Fruit fly (Drosophila melanogaster) whole organism, pupa: ENCODE results near the gene Rpn11.

Source experiments
- CG10348 ChIP-seq: fragments of 200-800 bp; sonication (Bioruptor generic); IDR thresholded peaks from 2 replicates; pipeline ENCODE4 v1.3.6; 2022; ENCODE audit warnings: missing biosample characterization, missing genetic modification characterization
- CG12605 ChIP-seq: fragments of 200-800 bp; sonication (Bioruptor generic); IDR thresholded peaks from 2 replicates; pipeline ENCODE4 v1.3.6; 2022; ENCODE audit warnings: missing biosample characterization, missing genetic modification characterization
- CG13204 ChIP-seq: fragments of 200-800 bp; sonication (Bioruptor generic); optimal IDR thresholded peaks from 2 replicates; lab custom pipeline; 2018; ENCODE audit warnings: missing biosample characterization, mild to moderate bottlenecking, missing genetic modification characterization, moderate library complexity
- CG14655 ChIP-seq: fragments of 200-800 bp; sonication (Bioruptor generic); optimal IDR thresholded peaks from 3 replicates; lab custom pipeline; 2017; ENCODE audit warnings: mild to moderate bottlenecking, missing biosample characterization, missing genetic modification reagents, missing genetic modification characterization
- CG15710 ChIP-seq: fragments of 200-800 bp; sonication (Bioruptor generic); optimal IDR thresholded peaks from 2 replicates; lab custom pipeline; 2018; ENCODE audit warnings: missing biosample characterization, mild to moderate bottlenecking, missing genetic modification characterization, moderate library complexity
- CG17806 ChIP-seq: fragments of 200-800 bp; sonication (Bioruptor generic); optimal IDR thresholded peaks from 2 replicates; lab custom pipeline; 2018; ENCODE audit warnings: missing biosample characterization, mild to moderate bottlenecking, missing genetic modification characterization, moderate library complexity
- CG32121 ChIP-seq: fragments of 200-800 bp; sonication (Bioruptor generic); IDR thresholded peaks from 2 replicates; pipeline ENCODE4 v1.3.6; 2022; ENCODE audit warnings: missing biosample characterization, missing genetic modification characterization
- CG34367 ChIP-seq: fragments of 200-800 bp; sonication (Bioruptor generic); optimal IDR thresholded peaks from 2 replicates; lab custom pipeline; 2018; ENCODE audit warnings: missing biosample characterization, mild to moderate bottlenecking, missing genetic modification characterization
- CG4496 ChIP-seq: fragments of 200-800 bp; sonication (Bioruptor generic); IDR thresholded peaks from 3 replicates; pipeline ENCODE4 v1.3.6; 2022; ENCODE audit warnings: missing biosample characterization, missing genetic modification characterization
- CG8159 ChIP-seq: fragments of 200-800 bp; sonication (Bioruptor generic); optimal IDR thresholded peaks from 3 replicates; lab custom pipeline; 2018; ENCODE audit warnings: missing biosample characterization, mild to moderate bottlenecking, missing genetic modification characterization, moderate library complexity
- CG8301 ChIP-seq: fragments of 200-800 bp; sonication (Bioruptor generic); optimal IDR thresholded peaks from 2 replicates; lab custom pipeline; 2018; ENCODE audit warnings: missing biosample characterization, mild to moderate bottlenecking, missing genetic modification characterization
- CG9948 ChIP-seq: fragments of 200-800 bp; sonication (Bioruptor generic); optimal IDR thresholded peaks from 2 replicates; lab custom pipeline; 2018; ENCODE audit warnings: missing biosample characterization, mild to moderate bottlenecking, missing genetic modification characterization, moderate library complexity
- D1 ChIP-seq: fragments of 200-800 bp; sonication (Bioruptor generic); optimal IDR thresholded peaks from 2 replicates; lab custom pipeline; 2018; ENCODE audit warnings: missing biosample characterization, mild to moderate bottlenecking, missing genetic modification characterization, moderate library complexity
- EcR ChIP-seq: fragments of 200-800 bp; sonication (Bioruptor generic); optimal IDR thresholded peaks from 3 replicates; lab custom pipeline; 2019; ENCODE audit warnings: missing biosample characterization, missing genetic modification characterization, mild to moderate bottlenecking, moderate library complexity, missing genetic modification reagents
- Ets98B ChIP-seq: fragments of 200-800 bp; sonication (Bioruptor generic); IDR thresholded peaks from 2 replicates; pipeline ENCODE4 v1.3.6; 2022; ENCODE audit warnings: missing biosample characterization, missing genetic modification characterization
- Pif1A ChIP-seq: fragments of 200-800 bp; sonication (Bioruptor generic); optimal IDR thresholded peaks from 3 replicates; lab custom pipeline; 2016; ENCODE audit warnings: missing biosample characterization, missing genetic modification characterization
- Pif1B ChIP-seq: fragments of 200-800 bp; sonication (Bioruptor generic); optimal IDR thresholded peaks from 3 replicates; lab custom pipeline; 2016; ENCODE audit warnings: missing biosample characterization, missing genetic modification characterization
- Snoo ChIP-seq: fragments of 200-800 bp; sonication (Bioruptor generic); optimal IDR thresholded peaks from 3 replicates; lab custom pipeline; 2017; ENCODE audit warnings: missing biosample characterization, mild to moderate bottlenecking, missing genetic modification characterization, inconsistent platforms
- fd96Ca ChIP-seq: fragments of 200-800 bp; sonication (Bioruptor generic); IDR thresholded peaks from 3 replicates; pipeline ENCODE4 v1.3.6; 2022; ENCODE audit warnings: missing biosample characterization, missing genetic modification characterization
- gl ChIP-seq: fragments of 200-800 bp; sonication (Bioruptor generic); optimal IDR thresholded peaks from 2 replicates; lab custom pipeline; 2018; ENCODE audit warnings: missing biosample characterization, mild to moderate bottlenecking, missing genetic modification characterization
- rn ChIP-seq: fragments of 200-800 bp; sonication (Bioruptor generic); IDR thresholded peaks from 2 replicates; pipeline ENCODE4 v1.3.6; 2022; ENCODE audit warnings: missing biosample characterization, missing genetic modification characterization

Rpn11 gene

dm6 chr2L:5058094-5058493 lies 1.5 kb downstream of the Rpn11 start, which contains the start of gene Nepl3:
TSS of gene Nepl3 (minus strand) at chr2L:5058248.
- TF ChIP-seq CG8301 (no peak), CG32121 (GFP tag; lab: Robert Waterston, UW) (no peak), Snoo (no peak), EcR (GFP tag; lab: Kevin White, UChicago) (no peak), Ets98B (no peak), Pif1A (GFP tag; lab: Kevin White, UChicago) (no peak)

dm6 chr2L:5055528-5055927 lies 4.1 kb downstream of the Rpn11 start:
- no peak for TF ChIP-seq CG12605 (GFP tag; lab: Robert Waterston, UW)
- no peak for TF ChIP-seq EcR (GFP tag; lab: Kevin White, UChicago)
- no peak for TF ChIP-seq rn (GFP tag; lab: Robert Waterston, UW)
- TF ChIP-seq Snoo: no peak
- TF ChIP-seq CG4496 (GFP tag; lab: Robert Waterston, UW): no peak
- no peak for TF ChIP-seq CG10348 (GFP tag; lab: Robert Waterston, UW)
- TF ChIP-seq CG8301: no peak
- TF ChIP-seq Pif1B (GFP tag; lab: Kevin White, UChicago): no peak
- TF ChIP-seq CG8159 (tag; lab: Kevin White, UChicago): no peak
- TF ChIP-seq Ets98B: no peak
- no peak for TF ChIP-seq CG15710 (tag; lab: Kevin White, UChicago)
- TF ChIP-seq D1 (tag; lab: Kevin White, UChicago): no peak
- TF ChIP-seq Pif1A (GFP tag; lab: Kevin White, UChicago): no peak
- TF ChIP-seq CG9948: no peak
- no peak for TF ChIP-seq CG17806 (tag; lab: Kevin White, UChicago)
- TF ChIP-seq gl: no peak
- no peak for TF ChIP-seq CG13204 (GFP tag; lab: Kevin White, UChicago)
- no peak for TF ChIP-seq CG14655 (GFP tag; lab: Kevin White, UChicago)

dm6 chr2L:5054953-5055352 lies 4.6 kb downstream of the Rpn11 start, which contains the start of the genes CG14036 and His3.3A:
TSS of gene CG14036 (minus strand) at chr2L:5055016.
TSS of gene His3.3A (plus strand) at chr2L:5055058.
- TF ChIP-seq Ets98B: no peak
- no peak for TF ChIP-seq D1 (tag; lab: Kevin White, UChicago)
- TF ChIP-seq CG34367 (tag; lab: Kevin White, UChicago): no peak
- no peak for TF ChIP-seq CG9948
- no peak for TF ChIP-seq fd96Ca (GFP tag; lab: Robert Waterston, UW)
- TF ChIP-seq Snoo: no peak
- TF ChIP-seq CG8301: no peak
- no peak for TF ChIP-seq CG12605 (GFP tag; lab: Robert Waterston, UW)
- TF ChIP-seq EcR (GFP tag; lab: Kevin White, UChicago): peak; percentile 25
- TF ChIP-seq CG8159 (tag; lab: Kevin White, UChicago): no peak
- no peak for TF ChIP-seq Pif1A (GFP tag; lab: Kevin White, UChicago)
- no peak for TF ChIP-seq CG14655 (GFP tag; lab: Kevin White, UChicago)
- no peak for TF ChIP-seq CG17806 (tag; lab: Kevin White, UChicago)
- no peak for TF ChIP-seq gl
- peak; percentile 0 for TF ChIP-seq CG15710 (tag; lab: Kevin White, UChicago)
- TF ChIP-seq Pif1B (GFP tag; lab: Kevin White, UChicago): no peak
- TF ChIP-seq CG4496 (GFP tag; lab: Robert Waterston, UW): no peak
- peak; percentile 35; the same call in 1 of the 2 replicates for TF ChIP-seq CG32121 (GFP tag; lab: Robert Waterston, UW)
- no peak for TF ChIP-seq rn (GFP tag; lab: Robert Waterston, UW)
- TF ChIP-seq CG10348 (GFP tag; lab: Robert Waterston, UW): no peak
- no peak for TF ChIP-seq CG13204 (GFP tag; lab: Kevin White, UChicago)

- no peak for TF ChIP-seq CG8159 (tag; lab: Kevin White, UChicago)
Measured at dm6 chr2L:5052994-5053393, 6.6 kb downstream of the Rpn11 start, which contains the start of gene eIF3h. TSS of gene eIF3h (minus strand) at chr2L:5053094.

dm6 chr2L:5052367-5052914 lies 7.1 kb downstream of the Rpn11 start, which contains the start of gene senju:
TSS of gene senju (plus strand) at chr2L:5052843.
- TF ChIP-seq Pif1A (GFP tag; lab: Kevin White, UChicago): peak; percentile 89
- no peak for TF ChIP-seq CG10348 (GFP tag; lab: Robert Waterston, UW)
- TF ChIP-seq gl: peak; percentile 65
- peak; percentile 79 for TF ChIP-seq CG8301
- TF ChIP-seq D1 (tag; lab: Kevin White, UChicago): no peak
- peak; percentile 57 for TF ChIP-seq EcR (GFP tag; lab: Kevin White, UChicago)
- TF ChIP-seq Pif1B (GFP tag; lab: Kevin White, UChicago): peak; percentile 80
- no peak for TF ChIP-seq CG14655 (GFP tag; lab: Kevin White, UChicago)
- TF ChIP-seq Snoo: peak; percentile 80
- peak; percentile 79 for TF ChIP-seq CG32121 (GFP tag; lab: Robert Waterston, UW)
- TF ChIP-seq CG9948: peak; percentile 71
- TF ChIP-seq CG17806 (tag; lab: Kevin White, UChicago): peak; percentile 77
- no peak for TF ChIP-seq CG13204 (GFP tag; lab: Kevin White, UChicago)
- TF ChIP-seq fd96Ca (GFP tag; lab: Robert Waterston, UW): peak; percentile 89
- TF ChIP-seq CG8159 (tag; lab: Kevin White, UChicago): peak; percentile 74
- peak; percentile 73 for TF ChIP-seq CG12605 (GFP tag; lab: Robert Waterston, UW)
- TF ChIP-seq CG4496 (GFP tag; lab: Robert Waterston, UW): peak; percentile 89
- peak; percentile 87 for TF ChIP-seq Ets98B
- TF ChIP-seq CG34367 (tag; lab: Kevin White, UChicago): peak; percentile 68
- peak; percentile 58; the same call in 1 of the 2 replicates for TF ChIP-seq rn (GFP tag; lab: Robert Waterston, UW)
- peak; percentile 77 for TF ChIP-seq CG15710 (tag; lab: Kevin White, UChicago)

dm6 chr2L:5050825-5051224 lies 8.8 kb downstream of the Rpn11 start, which contains the start of gene CG9121:
TSS of gene CG9121 (minus strand) at chr2L:5051062.
- TF ChIP-seq CG8301 (no peak), CG32121 (GFP tag; lab: Robert Waterston, UW) (no peak), gl (no peak), CG4496 (GFP tag; lab: Robert Waterston, UW) (no peak), Ets98B (no peak), CG8159 (tag; lab: Kevin White, UChicago) (no peak), rn (GFP tag; lab: Robert Waterston, UW) (no peak), CG12605 (GFP tag; lab: Robert Waterston, UW) (no peak), fd96Ca (GFP tag; lab: Robert Waterston, UW) (no peak), CG17806 (tag; lab: Kevin White, UChicago) (no peak), CG9948 (no peak), EcR (GFP tag; lab: Kevin White, UChicago) (no peak), Pif1B (GFP tag; lab: Kevin White, UChicago) (no peak), CG10348 (GFP tag; lab: Robert Waterston, UW) (no peak), CG15710 (tag; lab: Kevin White, UChicago) (no peak), CG13204 (GFP tag; lab: Kevin White, UChicago) (no peak), CG14655 (GFP tag; lab: Kevin White, UChicago) (no peak), Pif1A (GFP tag; lab: Kevin White, UChicago) (no peak)
